Fruit fly (Drosophila melanogaster) ovary, adult (tissue): ENCODE data around the gene ChAT.

Experiments
- CG17801 ChIP-seq: fragments of 200-800 bp; optimal IDR thresholded peaks from 2 replicates; lab custom pipeline; 2019; ENCODE audit warnings: missing biosample characterization, mild to moderate bottlenecking, missing genetic modification characterization, moderate library complexity; ENCODE audit not compliant: partially characterized antibody

The ChAT gene

DNA sequence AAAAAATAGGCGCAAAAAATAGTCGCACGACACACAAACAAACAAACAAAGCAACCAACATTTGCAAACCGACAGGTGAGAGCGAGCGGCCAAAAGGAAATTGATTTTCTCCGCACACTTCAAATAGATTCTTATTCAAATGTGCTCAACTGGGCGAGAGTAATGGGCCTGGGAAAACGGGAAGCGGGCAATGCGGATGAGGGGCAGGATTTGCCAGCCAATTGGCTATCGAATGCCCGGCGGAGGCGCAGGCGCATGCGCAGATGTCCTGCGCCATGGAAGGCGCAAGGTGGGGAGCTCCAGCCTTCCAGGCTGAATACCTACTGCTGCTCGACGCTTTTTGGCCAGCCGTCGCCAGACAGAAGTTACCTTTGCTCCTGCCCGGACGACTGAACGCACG lies at the start of gene ChAT, which contains the start of gene VAChT:
TSS of gene ChAT (plus strand) at position 352 of the 400 bp plus-strand sequence.
TSS of gene VAChT (plus strand) at position 352 of the 400 bp plus-strand sequence.
- no peak for TF ChIP-seq CG17801

DNA sequence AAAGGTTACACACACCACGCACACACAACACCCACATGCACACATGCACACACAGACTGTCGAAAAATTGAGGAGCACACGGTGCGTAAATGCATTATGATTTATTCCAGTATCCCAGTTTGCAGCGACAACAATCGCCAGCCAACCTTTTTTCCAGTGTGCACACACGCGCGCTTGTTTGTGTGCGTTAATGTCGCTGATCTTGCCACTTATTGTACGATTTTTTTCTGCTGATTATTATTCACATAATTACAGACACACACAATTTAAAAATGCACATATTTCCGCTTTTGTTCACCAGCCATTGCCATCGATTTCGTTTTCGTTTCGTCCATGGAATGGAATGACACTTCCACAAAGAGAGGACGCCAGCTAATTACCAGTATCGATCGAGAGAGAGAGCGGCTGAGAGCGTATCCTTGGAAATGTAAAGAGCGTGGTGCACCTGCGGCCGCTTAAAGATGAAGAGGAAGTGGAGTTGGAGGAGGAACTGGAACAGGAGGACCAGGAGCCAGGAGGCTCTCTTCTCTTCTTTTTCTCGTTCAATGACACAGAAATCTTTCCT lies 46.8 kb upstream of the ChAT start:
- no peak for TF ChIP-seq CG17801

DNA sequence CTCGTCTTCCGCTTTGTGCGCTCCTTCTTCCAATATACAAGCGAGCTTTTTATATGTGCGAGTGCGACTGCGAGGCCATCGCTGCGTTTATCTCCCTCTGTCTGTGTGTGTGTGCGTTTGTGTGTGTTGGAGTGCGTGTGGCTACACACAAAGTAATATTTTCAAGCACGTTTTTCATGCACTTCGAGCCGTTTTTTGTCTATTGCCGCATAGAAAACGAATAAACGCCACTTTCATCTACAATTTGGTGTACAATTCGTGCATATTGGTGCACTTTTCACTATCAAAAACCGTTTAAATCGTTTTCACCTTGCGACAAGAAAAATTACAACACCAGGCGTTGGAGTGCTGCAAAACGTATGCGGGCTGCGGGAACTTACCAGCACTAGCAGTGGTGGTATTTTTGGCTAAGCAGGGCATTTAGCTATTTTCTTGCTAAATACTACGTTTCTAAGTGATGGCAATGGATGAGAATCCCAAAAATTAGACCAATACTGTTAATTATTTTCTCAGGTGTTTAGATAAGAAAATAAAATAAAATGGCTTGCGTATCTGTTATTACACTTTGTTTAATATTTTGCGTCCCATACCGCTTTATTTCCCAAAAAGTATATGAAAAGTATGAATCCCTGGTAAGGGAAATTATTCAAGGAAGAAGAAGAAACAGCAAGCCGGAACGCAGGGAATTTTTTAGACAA lies 46.2 kb upstream of the ChAT start, which contains the start of the genes CG31224 and CstF64:
TSS of gene CG31224 (minus strand) at position 365 of the 698 bp plus-strand sequence.
TSS of gene CstF64 (plus strand) at position 674 of the 698 bp plus-strand sequence.
- peak; percentile 65 for TF ChIP-seq CG17801

DNA sequence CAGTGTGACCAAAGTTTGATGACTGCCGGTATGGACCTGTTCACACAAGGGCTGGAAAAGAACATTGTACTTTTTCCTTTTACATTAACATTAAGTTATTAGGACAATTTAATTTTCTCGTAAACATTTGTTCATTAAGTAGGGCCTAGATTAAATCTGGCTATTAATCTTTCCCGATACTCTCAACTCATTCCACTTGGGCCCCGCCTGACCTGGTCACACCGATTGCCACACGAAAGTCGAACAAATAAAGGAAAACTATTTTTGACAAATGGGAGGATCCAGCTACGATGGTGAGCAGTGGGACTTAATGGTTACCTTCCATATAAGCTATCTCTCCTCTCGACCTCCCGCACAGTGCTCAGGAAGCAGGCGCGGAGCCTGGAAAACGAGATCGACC lies 41.8 kb upstream of the ChAT start, which contains the start of the genes Cpsf73 and Gos28:
TSS of gene Cpsf73 (minus strand) at position 28 of the 400 bp plus-strand sequence.
TSS of gene Gos28 (plus strand) at position 214 of the 400 bp plus-strand sequence.
- peak; percentile 36 for TF ChIP-seq CG17801

DNA sequence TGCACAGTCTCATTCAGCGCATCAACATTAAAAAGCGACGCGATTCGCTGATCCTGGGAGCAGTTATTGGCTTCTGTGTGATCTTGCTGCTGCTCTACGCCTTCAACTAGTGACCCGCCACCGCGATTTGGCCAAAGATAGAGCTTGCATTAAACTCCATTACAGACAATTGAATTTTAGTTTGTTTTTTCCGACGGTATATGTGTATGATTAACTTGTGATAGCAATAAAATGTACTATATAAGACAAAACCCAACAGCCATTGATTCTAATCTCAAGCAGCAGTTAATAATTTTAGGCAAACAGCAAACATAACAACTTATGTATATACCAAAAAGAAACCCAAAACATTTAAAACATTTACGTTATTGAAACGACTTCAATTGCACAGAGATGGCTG lies 40.2 kb upstream of the ChAT start, which contains the start of gene CG31231:
TSS of gene CG31231 (plus strand) at position 301 of the 400 bp plus-strand sequence.
- TF ChIP-seq CG17801 = no peak

DNA sequence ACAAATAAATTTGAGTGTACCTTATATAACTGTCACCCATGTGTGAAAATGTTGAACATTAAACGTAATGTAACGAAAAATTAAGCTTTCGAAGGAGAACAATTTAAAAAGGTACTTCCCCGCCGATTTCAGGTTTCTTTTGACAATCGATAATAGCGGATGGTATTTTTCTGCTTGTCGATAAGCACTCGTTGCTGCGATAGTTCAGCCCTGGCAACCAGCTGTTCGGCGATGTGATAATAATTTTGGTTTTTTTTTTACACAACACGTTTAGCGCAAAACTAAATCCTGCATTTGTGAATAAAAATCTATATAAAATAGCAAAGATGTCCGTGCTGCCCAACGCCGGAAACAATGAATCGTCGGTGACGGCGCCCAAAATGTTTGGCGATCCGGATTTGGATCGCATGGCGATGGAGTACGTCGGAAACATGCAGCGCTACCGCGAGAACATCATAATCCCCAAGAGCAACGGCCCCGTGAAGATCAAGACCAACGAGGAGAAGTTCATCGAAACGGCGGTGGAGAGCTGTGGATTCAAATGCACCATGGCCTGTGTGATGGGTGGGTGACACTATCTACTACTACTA lies 37.5 kb upstream of the ChAT start, which contains the start of gene CG31229:
TSS of gene CG31229 (plus strand) at position 194 of the 590 bp plus-strand sequence.
- TF ChIP-seq CG17801 = no peak

DNA sequence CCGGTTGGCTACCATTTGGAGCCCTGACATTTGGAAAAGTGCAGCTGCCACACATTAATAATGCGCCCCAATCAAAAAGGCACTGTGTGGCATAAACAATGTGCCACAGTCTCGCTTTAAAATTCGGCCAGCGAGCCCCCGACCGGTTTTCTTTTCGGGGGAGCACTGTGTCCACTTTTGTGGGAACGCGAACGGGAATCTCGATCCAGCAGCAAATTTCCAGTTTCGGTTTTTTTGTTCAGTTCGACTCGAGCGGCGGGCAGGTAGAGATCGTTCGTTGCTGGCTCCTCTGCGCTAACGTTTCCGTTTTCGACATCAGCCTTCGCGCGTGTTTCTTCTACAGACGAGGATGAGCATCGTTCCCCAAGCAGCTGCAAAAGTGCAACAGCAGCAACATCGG lies 36.1 kb upstream of the ChAT start, which contains the start of gene CG7702:
TSS of gene CG7702 (plus strand) at position 239 of the 400 bp plus-strand sequence.
- no peak for TF ChIP-seq CG17801

DNA sequence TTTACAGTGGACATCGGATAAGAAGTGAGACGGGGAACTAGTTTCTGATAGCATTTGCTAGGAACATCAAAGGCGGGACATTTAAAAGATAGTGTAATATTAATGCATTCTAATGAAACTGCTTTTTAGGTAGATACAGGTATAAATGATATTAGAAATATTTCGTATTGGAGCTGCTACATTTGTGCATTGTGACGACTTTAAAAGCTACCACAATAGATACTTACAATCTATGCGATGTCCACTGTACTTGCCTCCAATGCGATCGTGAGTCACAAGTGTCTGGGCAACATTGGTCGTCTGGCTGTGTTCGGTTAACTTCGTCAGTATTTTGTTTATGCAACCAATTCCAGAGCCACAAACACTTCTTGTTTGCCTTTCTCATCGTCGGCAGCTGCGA lies 35.5 kb upstream of the ChAT start:
- no peak for TF ChIP-seq CG17801

DNA sequence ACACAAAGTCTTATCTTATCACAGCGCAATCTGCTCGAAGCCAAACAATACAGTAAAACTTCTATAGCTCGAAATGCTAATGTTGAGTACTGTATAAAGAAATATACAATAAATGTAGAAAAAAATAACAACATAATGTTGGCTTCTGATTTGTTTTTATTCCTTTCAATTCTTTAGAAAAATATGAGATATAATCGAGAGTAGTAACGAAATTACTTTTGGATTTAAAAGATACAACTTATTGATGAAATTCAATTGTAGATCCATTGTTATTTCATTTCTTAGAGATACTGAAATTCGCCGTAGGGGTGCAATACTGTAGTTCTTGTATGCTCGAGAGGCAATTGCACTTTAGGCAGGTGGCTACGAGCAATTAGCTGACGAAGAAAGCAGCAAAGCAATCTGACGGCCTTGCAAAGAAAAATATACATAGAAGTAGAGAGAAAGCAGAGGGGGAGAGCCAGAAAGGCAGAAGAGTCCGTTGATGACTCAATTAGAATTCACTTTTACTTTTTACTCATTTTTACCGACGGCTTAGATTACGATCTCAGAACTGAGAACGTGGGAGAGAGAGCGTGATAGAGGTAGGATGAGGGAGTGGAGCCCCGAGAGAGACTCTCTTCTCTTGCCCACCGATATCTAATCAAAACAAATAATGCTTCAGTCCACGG lies 34.7 kb upstream of the ChAT start:
- peak; percentile 72 for TF ChIP-seq CG17801

DNA sequence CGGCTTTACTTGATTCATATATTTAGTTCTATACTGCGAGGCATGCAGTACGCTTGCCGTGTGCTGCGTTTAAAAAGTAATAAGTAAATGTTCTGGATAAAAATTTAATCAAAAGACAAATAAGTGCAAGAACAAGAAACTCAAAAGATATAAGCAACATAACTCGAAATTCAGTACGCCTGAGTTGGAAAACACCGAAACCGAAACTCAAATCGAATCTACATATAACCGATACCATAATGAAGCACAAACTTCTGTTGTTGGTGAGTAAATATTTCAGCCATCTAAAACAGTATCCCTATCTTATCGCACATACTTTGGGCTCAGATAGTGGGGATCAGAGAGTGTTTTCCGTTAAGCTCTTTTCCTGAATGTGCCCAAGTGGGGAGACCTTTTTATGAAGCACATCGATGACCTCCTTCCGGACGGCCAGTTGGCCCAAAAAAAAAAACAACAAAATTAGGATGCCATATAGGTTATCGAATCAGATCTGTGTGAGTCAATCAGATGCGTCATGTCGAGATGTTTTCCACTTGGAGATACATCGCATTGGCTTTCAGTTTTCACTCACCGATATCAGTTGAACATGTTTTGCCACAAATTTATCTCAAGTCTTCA lies 34.1 kb upstream of the ChAT start, which contains the start of gene CG31230:
TSS of gene CG31230 (plus strand) at position 568 of the 618 bp plus-strand sequence.
- TF ChIP-seq CG17801 = no peak

DNA sequence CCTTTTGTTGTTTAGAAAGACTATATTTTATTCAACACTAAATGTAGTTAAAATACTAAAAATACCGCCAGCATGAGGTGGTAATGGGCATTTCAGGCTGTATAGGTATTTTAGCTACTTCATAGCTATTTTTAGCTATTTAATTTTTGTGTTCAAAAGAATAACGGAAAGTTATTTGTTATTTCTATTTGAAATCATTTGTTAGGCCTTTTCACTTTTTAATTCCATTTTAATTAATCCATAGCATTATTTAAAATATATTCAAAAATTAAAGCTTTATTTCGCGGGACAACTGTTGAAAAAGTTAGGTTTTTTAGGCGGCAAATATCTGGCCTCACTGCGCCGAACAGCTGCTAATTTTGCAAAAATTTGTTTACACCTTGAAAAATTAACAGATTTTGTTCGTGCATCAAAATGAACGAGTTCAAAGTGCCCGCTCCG lies 27.8 kb upstream of the ChAT start, which contains the start of the genes dind and CG7706:
TSS of gene dind (minus strand) at position 40 of the 441 bp plus-strand sequence.
TSS of gene CG7706 (plus strand) at position 319 of the 441 bp plus-strand sequence.
- TF ChIP-seq CG17801 = no peak

DNA sequence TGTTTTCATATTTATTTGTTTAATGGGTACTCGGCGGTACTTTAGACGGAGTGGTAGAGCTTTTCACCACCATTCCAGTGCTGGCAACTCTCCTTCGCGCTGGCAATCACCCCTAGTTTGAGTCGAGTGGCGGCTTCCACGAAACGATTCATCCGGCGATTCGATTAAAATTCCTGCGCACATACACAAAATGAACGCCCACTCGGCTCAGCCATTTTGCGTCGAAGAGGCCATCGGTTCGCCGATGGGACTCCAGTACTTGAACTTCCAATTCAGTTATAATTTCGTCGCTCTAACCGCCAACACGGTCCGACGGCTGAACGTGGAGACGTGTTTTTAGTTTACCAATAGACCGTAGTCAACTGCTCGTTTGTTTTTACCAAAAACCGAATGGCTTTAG lies 25.0 kb upstream of the ChAT start, which contains the start of the genes CG46318 and ChT:
TSS of gene CG46318 (plus strand) at position 273 of the 400 bp plus-strand sequence.
TSS of gene ChT (plus strand) at position 273 of the 400 bp plus-strand sequence.
- TF ChIP-seq CG17801 = no peak

DNA sequence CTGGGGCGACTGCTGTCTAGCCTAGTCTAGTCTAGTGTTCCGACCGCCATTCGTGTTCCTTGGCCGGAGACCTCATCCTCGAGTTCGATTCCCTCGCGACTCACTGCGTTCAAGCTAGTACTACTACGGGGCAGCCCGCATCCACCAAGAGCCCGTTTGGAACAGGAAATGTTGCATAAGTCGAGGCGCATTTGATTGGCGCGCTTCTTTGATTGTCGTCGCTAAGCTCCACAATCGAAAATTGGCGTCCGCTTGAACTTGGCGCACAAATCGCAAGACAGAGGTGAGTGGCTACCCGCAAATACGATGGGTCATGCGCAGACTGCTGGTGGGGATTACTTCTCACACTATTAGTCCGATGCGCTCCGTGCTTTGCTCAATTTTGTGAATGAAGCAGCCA lies 24.2 kb upstream of the ChAT start:
- no peak for TF ChIP-seq CG17801

DNA sequence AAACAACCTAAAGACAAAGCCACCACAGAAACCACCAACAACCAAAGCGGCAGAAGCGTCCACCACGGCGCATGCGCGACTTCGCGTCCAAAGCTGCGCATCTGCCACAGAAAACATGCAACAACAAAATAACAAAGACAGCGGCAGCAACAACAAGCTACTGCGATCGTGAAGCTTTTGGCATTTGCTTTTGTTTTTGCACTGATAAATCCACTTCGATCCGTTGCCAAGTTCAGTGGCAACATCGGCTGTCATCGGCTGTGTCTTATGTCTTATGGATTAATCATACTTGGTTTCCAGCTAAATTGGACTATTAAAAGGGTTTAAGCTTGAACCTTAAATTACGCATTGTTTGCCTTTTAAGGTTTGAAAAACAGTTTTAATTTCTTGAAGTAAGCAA lies 12.7 kb upstream of the ChAT start, which contains the start of gene Muc91C:
TSS of gene Muc91C (minus strand) at position 101 of the 400 bp plus-strand sequence.
- no peak for TF ChIP-seq CG17801

DNA sequence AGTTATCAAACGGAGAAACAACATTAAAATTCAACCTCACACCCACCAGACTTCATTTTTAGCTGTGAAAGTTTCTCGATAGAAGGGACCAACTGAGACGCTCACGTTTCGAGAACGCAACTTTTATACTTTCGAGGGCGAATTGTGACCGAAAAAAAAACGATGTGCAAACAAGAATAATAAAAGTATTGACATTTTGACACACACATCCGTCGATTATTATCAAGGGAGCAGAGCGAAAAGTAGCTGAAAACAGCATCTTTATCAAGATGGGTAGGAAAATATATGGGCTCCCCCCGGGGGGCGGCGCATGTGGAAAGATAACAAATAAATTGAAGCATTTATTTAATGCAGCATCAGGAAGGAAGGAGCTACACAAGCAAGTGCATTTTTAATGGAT lies 11.7 kb upstream of the ChAT start, which contains the start of gene CG14300:
TSS of gene CG14300 (minus strand) at position 101 of the 400 bp plus-strand sequence.
- no peak for TF ChIP-seq CG17801
